Fruit fly (Drosophila melanogaster) whole organism: ENCODE data around the gene Polr1D.

ENCODE experiments used
- CG8478 ChIP-seq: fragments of >200 bp; optimal IDR thresholded peaks from 2 replicates; lab custom pipeline; 2018; ENCODE audit warnings: inconsistent platforms
- EcR ChIP-seq, 2 experiments: fragments of >200 bp; optimal IDR thresholded peaks; 2 replicates each; lab custom pipeline; 2017; ENCODE audit warnings: missing biosample characterization in 2 of 2, missing genetic modification characterization in 2 of 2, missing genetic modification reagents in 2 of 2
- pan ChIP-seq: fragments of >200 bp; optimal IDR thresholded peaks from 2 replicates; lab custom pipeline; 2017
- usp ChIP-seq: fragments of >200 bp; optimal IDR thresholded peaks from 2 replicates; lab custom pipeline; 2017; ENCODE audit warnings: missing biosample characterization, missing genetic modification characterization, mixed read lengths

dm6 chr2L:19158005-19158666 lies 23.1 kb upstream of the Polr1D start:
- TF ChIP-seq usp (GFP tag; lab: Kevin White, UChicago), result no peak
- no peak for TF ChIP-seq CG8478 (lab: Kevin White, UChicago)
- peak; percentile 32 to 86 for TF ChIP-seq EcR (GFP tag; optimal IDR thresholded peaks at IDR 0.05; lab: Kevin White, UChicago)
- TF ChIP-seq pan, result no peak
